Fruit fly (Drosophila melanogaster) whole organism, prepupa: ENCODE data around the gene CG43401.

Experiments
- Blimp-1 ChIP-seq: fragments of 200-800 bp; sonication (Bioruptor generic); optimal IDR thresholded peaks from 3 replicates; lab custom pipeline; 2017; ENCODE audit warnings: missing biosample characterization, missing genetic modification characterization, mild to moderate bottlenecking, moderate library complexity, missing genetic modification reagents
- CG10631 ChIP-seq: fragments of 200-800 bp; sonication (Bioruptor generic); optimal IDR thresholded peaks from 2 replicates; lab custom pipeline; 2016; ENCODE audit warnings: missing biosample characterization, missing genetic modification characterization
- CG11294 ChIP-seq: fragments of 200-800 bp; sonication (Bioruptor generic); IDR thresholded peaks from 2 replicates; pipeline ENCODE4 v1.3.6; 2022; ENCODE audit warnings: missing biosample characterization, missing genetic modification characterization
- CG11762 ChIP-seq: fragments of 200-800 bp; sonication (Bioruptor generic); optimal IDR thresholded peaks from 3 replicates; lab custom pipeline; 2016; ENCODE audit warnings: missing biosample characterization, missing genetic modification characterization; ENCODE audit not compliant: insufficient read depth
- CG15336 ChIP-seq: fragments of 200-800 bp; sonication (Bioruptor generic); IDR thresholded peaks from 2 replicates; pipeline ENCODE4 v1.3.6; 2022; ENCODE audit warnings: missing biosample characterization, missing genetic modification characterization
- CG1621 ChIP-seq: fragments of 200-800 bp; sonication (Bioruptor generic); optimal IDR thresholded peaks from 3 replicates; lab custom pipeline; 2018; ENCODE audit warnings: missing biosample characterization, mild to moderate bottlenecking, missing genetic modification characterization
- CG16779 ChIP-seq: fragments of 200-800 bp; sonication (Bioruptor generic); optimal IDR thresholded peaks from 3 replicates; lab custom pipeline; 2017; ENCODE audit warnings: missing biosample characterization, mild to moderate bottlenecking, missing genetic modification characterization
- CG3032 ChIP-seq: fragments of 200-800 bp; optimal IDR thresholded peaks from 2 replicates; lab custom pipeline; 2019; ENCODE audit warnings: missing biosample characterization, mild to moderate bottlenecking, missing genetic modification characterization, moderate library complexity
- CG31627 ChIP-seq: fragments of 200-800 bp; sonication (Bioruptor generic); optimal IDR thresholded peaks from 3 replicates; lab custom pipeline; 2016; ENCODE audit warnings: missing biosample characterization, missing genetic modification characterization
- CG32006 ChIP-seq: fragments of 200-800 bp; sonication (Bioruptor generic); optimal IDR thresholded peaks from 3 replicates; lab custom pipeline; 2017; ENCODE audit warnings: missing biosample characterization, mild to moderate bottlenecking, missing genetic modification characterization
- CG3919 ChIP-seq: fragments of 200-800 bp; sonication (Bioruptor generic); optimal IDR thresholded peaks from 3 replicates; lab custom pipeline; 2016; ENCODE audit warnings: missing biosample characterization, missing genetic modification characterization
- CG4318 ChIP-seq: fragments of 200-800 bp; sonication (Bioruptor generic); optimal IDR thresholded peaks from 3 replicates; lab custom pipeline; 2017; ENCODE audit warnings: missing biosample characterization, mild to moderate bottlenecking, missing genetic modification characterization
- CG6163 ChIP-seq: fragments of 200-800 bp; sonication (Bioruptor generic); IDR thresholded peaks from 3 replicates; pipeline ENCODE4 v1.3.6; 2022; ENCODE audit warnings: missing biosample characterization, missing genetic modification characterization
- CG6808 ChIP-seq: fragments of 200-800 bp; sonication (Bioruptor generic); optimal IDR thresholded peaks from 3 replicates; lab custom pipeline; 2017; ENCODE audit warnings: missing biosample characterization, missing genetic modification characterization, mild to moderate bottlenecking, moderate library complexity, missing genetic modification reagents
- CG6854 ChIP-seq: fragments of 200-800 bp; sonication (Bioruptor generic); optimal IDR thresholded peaks from 2 replicates; lab custom pipeline; 2017; ENCODE audit warnings: missing biosample characterization, mild to moderate bottlenecking, missing genetic modification characterization
- CG8319 ChIP-seq: fragments of 200-800 bp; sonication (Bioruptor generic); optimal IDR thresholded peaks from 3 replicates; lab custom pipeline; 2016; ENCODE audit warnings: missing biosample characterization, missing genetic modification characterization
- CG9139 ChIP-seq: fragments of 200-800 bp; sonication (Bioruptor generic); optimal IDR thresholded peaks from 3 replicates; lab custom pipeline; 2017; ENCODE audit warnings: missing biosample characterization, mild to moderate bottlenecking, missing genetic modification characterization
- Eip75B ChIP-seq: fragments of 200-800 bp; sonication (Bioruptor generic); optimal IDR thresholded peaks from 3 replicates; lab custom pipeline; 2016; ENCODE audit warnings: missing biosample characterization, missing genetic modification characterization
- Eip78C ChIP-seq: fragments of 200-800 bp; sonication (Bioruptor generic); peaks from one replicate; lab custom pipeline; 2016; ENCODE audit warnings: missing biosample characterization, missing genetic modification characterization
- Ets21C ChIP-seq: fragments of 200-800 bp; sonication (Bioruptor generic); optimal IDR thresholded peaks from 3 replicates; lab custom pipeline; 2016; ENCODE audit warnings: missing biosample characterization, missing genetic modification characterization
- Ets96B ChIP-seq: fragments of 200-800 bp; optimal IDR thresholded peaks from 2 replicates; lab custom pipeline; 2019; ENCODE audit warnings: missing biosample characterization, mild to moderate bottlenecking, missing genetic modification characterization, moderate library complexity
- Hr38 ChIP-seq: sonication (Bioruptor generic); optimal IDR thresholded peaks from 2 replicates; lab custom pipeline; 2016; ENCODE audit warnings: missing biosample characterization, missing genetic modification characterization
- Hr39 ChIP-seq: fragments of 200-800 bp; sonication (Bioruptor generic); optimal IDR thresholded peaks from 2 replicates; lab custom pipeline; 2016; ENCODE audit warnings: missing biosample characterization, missing genetic modification characterization
- Hr4 ChIP-seq: fragments of 200-800 bp; sonication (Bioruptor generic); optimal IDR thresholded peaks from 3 replicates; lab custom pipeline; 2016; ENCODE audit warnings: missing biosample characterization, missing genetic modification characterization
- Lpt ChIP-seq: fragments of 200-800 bp; sonication (Bioruptor generic); optimal IDR thresholded peaks from 3 replicates; lab custom pipeline; 2016; ENCODE audit warnings: missing biosample characterization, missing genetic modification characterization
- Met ChIP-seq: fragments of 200-800 bp; sonication (Bioruptor generic); optimal IDR thresholded peaks from 3 replicates; lab custom pipeline; 2016; ENCODE audit warnings: missing biosample characterization, missing genetic modification characterization
- OdsH ChIP-seq: fragments of 200-800 bp; sonication (Bioruptor generic); optimal IDR thresholded peaks from 3 replicates; lab custom pipeline; 2016; ENCODE audit warnings: missing biosample characterization, missing genetic modification characterization
- Smox ChIP-seq: fragments of 200-800 bp; sonication (Bioruptor generic); optimal IDR thresholded peaks from 3 replicates; lab custom pipeline; 2016; ENCODE audit warnings: missing biosample characterization, missing genetic modification characterization
- Sox102F ChIP-seq: fragments of 200-800 bp; sonication (Bioruptor generic); optimal IDR thresholded peaks from 2 replicates; lab custom pipeline; 2016; ENCODE audit warnings: missing biosample characterization, mild to moderate bottlenecking, missing genetic modification characterization
- Sox15 ChIP-seq: fragments of 200-800 bp; sonication (Bioruptor generic); optimal IDR thresholded peaks from 3 replicates; lab custom pipeline; 2016; ENCODE audit warnings: missing biosample characterization, missing genetic modification characterization
- achi ChIP-seq: fragments of 200-800 bp; sonication (Bioruptor generic); optimal IDR thresholded peaks from 3 replicates; lab custom pipeline; 2016; ENCODE audit warnings: missing biosample characterization, missing genetic modification characterization
- acj6 ChIP-seq: fragments of 200-800 bp; sonication (Bioruptor generic); optimal IDR thresholded peaks from 3 replicates; lab custom pipeline; 2016; ENCODE audit warnings: missing biosample characterization, missing genetic modification characterization
- cyc ChIP-seq: fragments of 200-800 bp; sonication (Bioruptor generic); optimal IDR thresholded peaks from 3 replicates; lab custom pipeline; 2016; ENCODE audit warnings: missing biosample characterization, missing genetic modification characterization
- dsx ChIP-seq: fragments of 200-800 bp; optimal IDR thresholded peaks from 3 replicates; lab custom pipeline; 2019; ENCODE audit warnings: missing biosample characterization, mild to moderate bottlenecking, missing genetic modification characterization, moderate library complexity; ENCODE audit not compliant: poor library complexity, severe bottlenecking
- eg ChIP-seq: fragments of 200-800 bp; sonication (Bioruptor generic); IDR thresholded peaks from 3 replicates; pipeline ENCODE4 v1.3.6; 2022; ENCODE audit warnings: missing biosample characterization, missing genetic modification characterization
- esn ChIP-seq: fragments of 200-800 bp; sonication (Bioruptor generic); optimal IDR thresholded peaks from 2 replicates; lab custom pipeline; 2016; ENCODE audit warnings: missing biosample characterization, mild to moderate bottlenecking, missing genetic modification characterization, moderate library complexity
- fd59A ChIP-seq: fragments of 200-800 bp; sonication (Bioruptor generic); optimal IDR thresholded peaks from 2 replicates; lab custom pipeline; 2017; ENCODE audit warnings: missing biosample characterization, mild to moderate bottlenecking, missing genetic modification characterization, missing genetic modification reagents
- fd85E ChIP-seq: fragments of 200-800 bp; sonication (Bioruptor generic); optimal IDR thresholded peaks from 3 replicates; lab custom pipeline; 2016; ENCODE audit warnings: missing biosample characterization, missing genetic modification characterization
- lz ChIP-seq: fragments of 200-800 bp; sonication (Bioruptor generic); optimal IDR thresholded peaks from 3 replicates; lab custom pipeline; 2016; ENCODE audit warnings: missing biosample characterization, missing genetic modification characterization
- net ChIP-seq: fragments of 200-800 bp; sonication (Bioruptor generic); optimal IDR thresholded peaks from 3 replicates; lab custom pipeline; 2016; ENCODE audit warnings: missing biosample characterization, missing genetic modification characterization
- pdm3 ChIP-seq: fragments of 200-800 bp; sonication (Bioruptor generic); optimal IDR thresholded peaks from 3 replicates; lab custom pipeline; 2016; ENCODE audit warnings: missing biosample characterization, missing genetic modification characterization
- salr ChIP-seq, 2 experiments: fragments of 200-800 bp; sonication (Bioruptor generic); optimal IDR thresholded peaks; 3 replicates each; lab custom pipeline; 2016 to 2018; ENCODE audit warnings: missing biosample characterization in 2 of 2, missing genetic modification characterization in 2 of 2, mild to moderate bottlenecking in 1 of 2
- spab ChIP-seq: fragments of 200-800 bp; sonication (Bioruptor generic); optimal IDR thresholded peaks from 2 replicates; lab custom pipeline; 2017; ENCODE audit warnings: missing biosample characterization, mild to moderate bottlenecking, missing genetic modification characterization, missing genetic modification reagents
- ss ChIP-seq, 2 experiments: fragments of 200-800 bp; sonication (Bioruptor generic); optimal IDR thresholded peaks; 2 replicates in 1 of 2; 3 replicates in 1 of 2; lab custom pipeline; 2017 to 2018; ENCODE audit warnings: mild to moderate bottlenecking in 2 of 2, missing biosample characterization in 2 of 2, missing genetic modification characterization in 2 of 2, moderate library complexity in 1 of 2
- svp ChIP-seq: fragments of 200-800 bp; sonication (Bioruptor generic); peaks from one replicate; lab custom pipeline; 2016; ENCODE audit warnings: missing biosample characterization, missing genetic modification characterization
- topi ChIP-seq: fragments of 200-800 bp; sonication (Bioruptor generic); optimal IDR thresholded peaks from 3 replicates; lab custom pipeline; 2016; ENCODE audit warnings: missing biosample characterization, missing genetic modification characterization

The CG43401 gene

dm6 chr2L:1428290-1428689 is at the start of gene CG43401:
Gene CG43401, plus strand, starts transcription at chr2L:1428474.
- TF ChIP-seq Smox (peak; percentile 24), CG31627 (peak; percentile 32), pdm3 (GFP tag; lab: Kevin White, UChicago) (peak; percentile 11), topi (peak; percentile 17), CG6808 (GFP tag; lab: Kevin White, UChicago) (no peak), CG6163 (peak; percentile 39; the same call in 1 of the 3 replicates), achi (peak; percentile 20), Ets21C (GFP tag; lab: Kevin White, UChicago) (no peak), lz (GFP tag; lab: Kevin White, UChicago) (peak; percentile 33), CG3919 (GFP tag; lab: Kevin White, UChicago) (peak; percentile 40), OdsH (no peak), CG1621 (tag; lab: Kevin White, UChicago) (no peak), CG11762 (GFP tag; lab: Kevin White, UChicago) (peak; percentile 6), acj6 (GFP tag; lab: Kevin White, UChicago) (peak; percentile 25), CG8319 (GFP tag; lab: Kevin White, UChicago) (no peak), Eip78C (peak; percentile 74), Ets96B (tag; lab: Kevin White, UChicago) (peak; percentile 19), Hr39 (GFP tag; lab: Kevin White, UChicago) (peak; percentile 25), Met (peak; percentile 27), cyc (GFP tag; lab: Kevin White, UChicago) (peak; percentile 23), eg (0 out of 3 replicates have a peak, but pooled peaks have one; percentile 22), CG3032 (tag; lab: Kevin White, UChicago) (peak; percentile 7)

DNA sequence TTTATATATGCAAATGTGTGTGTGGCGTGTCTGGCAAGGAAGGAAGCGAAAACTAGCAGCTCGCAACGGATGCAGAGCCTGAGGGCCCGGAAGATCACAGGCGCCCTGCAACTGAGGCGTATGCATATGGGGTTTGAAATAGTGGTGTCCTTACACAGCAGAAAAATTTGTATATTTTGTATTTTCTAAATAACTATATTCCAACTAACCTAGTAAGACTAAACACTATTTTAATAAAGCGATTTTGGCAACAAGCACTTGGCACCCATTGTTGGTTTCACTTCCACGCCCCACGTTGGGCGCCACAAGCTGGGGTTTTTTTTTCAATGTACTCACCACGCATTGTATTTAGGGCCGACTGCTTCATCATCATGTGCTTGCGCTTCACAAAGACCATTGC is 41.8 kb upstream of the CG43401 start:
- 0 out of 2 replicates have a peak, but pooled peaks have one; percentile 7 for TF ChIP-seq CG15336 (GFP tag; lab: Robert Waterston, UW)
- TF ChIP-seq CG3032 (tag; lab: Kevin White, UChicago): no peak
- TF ChIP-seq CG32006 (GFP tag; lab: Kevin White, UChicago): peak; percentile 18
- TF ChIP-seq Eip78C: peak; percentile 60
- TF ChIP-seq OdsH: peak; percentile 0

- TF ChIP-seq fd85E (GFP tag; lab: Kevin White, UChicago) (no peak), Sox15 (GFP tag; lab: Kevin White, UChicago) (peak; percentile 12), CG9139 (GFP tag; lab: Kevin White, UChicago) (no peak), pdm3 (GFP tag; lab: Kevin White, UChicago) (peak; percentile 49), Eip75B (peak; percentile 40), lz (GFP tag; lab: Kevin White, UChicago) (peak; percentile 9), net (GFP tag; lab: Kevin White, UChicago) (peak; percentile 21), CG8319 (GFP tag; lab: Kevin White, UChicago) (no peak), OdsH (peak; percentile 47), Hr4 (GFP tag; lab: Kevin White, UChicago) (peak; percentile 20), CG4318 (GFP tag; lab: Kevin White, UChicago) (no peak), CG3032 (tag; lab: Kevin White, UChicago) (peak; percentile 46), CG11294 (GFP tag; lab: Robert Waterston, UW) (no peak), Ets96B (tag; lab: Kevin White, UChicago) (peak; percentile 64), Met (peak; percentile 44), Smox (no peak), CG32006 (GFP tag; lab: Kevin White, UChicago) (peak; percentile 57), CG31627 (no peak), esn (GFP tag; lab: Kevin White, UChicago) (peak; percentile 25), Blimp-1 (GFP tag; lab: Kevin White, UChicago) (no peak), salr (GFP tag; optimal IDR thresholded peaks at IDR 0.05; lab: Kevin White, UChicago) (peak in 1 of 2 experiments; percentile 26), Hr38 (GFP tag; lab: Kevin White, UChicago) (no peak), dsx (GFP tag; lab: Kevin White, UChicago) (peak; percentile 35), Hr39 (GFP tag; lab: Kevin White, UChicago) (peak; percentile 4), CG6163 (peak; percentile 64; the same call in 2 of the 3 replicates), fd59A (GFP tag; lab: Kevin White, UChicago) (no peak), ss (GFP tag; optimal IDR thresholded peaks at IDR 0.05; lab: Kevin White, UChicago) (peak in 1 of 2 experiments; percentile 54), CG6854 (GFP tag; lab: Kevin White, UChicago) (no peak), CG10631 (GFP tag; lab: Kevin White, UChicago) (peak; percentile 68), svp (GFP tag; lab: Kevin White, UChicago) (peak; percentile 53), Sox102F (GFP tag; lab: Kevin White, UChicago) (peak; percentile 23), topi (no peak), CG16779 (tag; lab: Kevin White, UChicago) (no peak), Lpt (GFP tag; lab: Kevin White, UChicago) (peak; percentile 3), spab (GFP tag; lab: Kevin White, UChicago) (peak; percentile 41)
Measured at dm6 chr2L:1387811-1388210, 40.5 kb upstream of the CG43401 start.
